Fruit fly (Drosophila melanogaster) whole organism, prepupa: ENCODE results near the gene TfIIEbeta.
A peak's percentile ranks its signal among the peaks of the same experiment; 100 is the strongest.

Experiments used
- Blimp-1 ChIP-seq: fragments of 200-800 bp; sonication (Bioruptor generic); optimal IDR thresholded peaks from 3 replicates; lab custom pipeline; 2017; ENCODE audit warnings: missing biosample characterization, missing genetic modification characterization, mild to moderate bottlenecking, moderate library complexity, missing genetic modification reagents
- CG31627 ChIP-seq: fragments of 200-800 bp; sonication (Bioruptor generic); optimal IDR thresholded peaks from 3 replicates; lab custom pipeline; 2016; ENCODE audit warnings: missing biosample characterization, missing genetic modification characterization
- CG4318 ChIP-seq: fragments of 200-800 bp; sonication (Bioruptor generic); optimal IDR thresholded peaks from 3 replicates; lab custom pipeline; 2017; ENCODE audit warnings: missing biosample characterization, mild to moderate bottlenecking, missing genetic modification characterization
- CG6854 ChIP-seq: fragments of 200-800 bp; sonication (Bioruptor generic); optimal IDR thresholded peaks from 2 replicates; lab custom pipeline; 2017; ENCODE audit warnings: missing biosample characterization, mild to moderate bottlenecking, missing genetic modification characterization
- CG7368 ChIP-seq: fragments of 200-800 bp; sonication (Bioruptor generic); optimal IDR thresholded peaks from 3 replicates; lab custom pipeline; 2016; ENCODE audit warnings: missing biosample characterization, missing genetic modification characterization
- CG8119 ChIP-seq: fragments of 200-800 bp; sonication (Bioruptor generic); IDR thresholded peaks from 3 replicates; pipeline ENCODE4 v1.3.6; 2022; ENCODE audit warnings: missing biosample characterization, missing genetic modification characterization
- CG9139 ChIP-seq: fragments of 200-800 bp; sonication (Bioruptor generic); optimal IDR thresholded peaks from 3 replicates; lab custom pipeline; 2017; ENCODE audit warnings: missing biosample characterization, mild to moderate bottlenecking, missing genetic modification characterization
- Eip93F ChIP-seq: fragments of 200-800 bp; sonication (Bioruptor generic); optimal IDR thresholded peaks from 2 replicates; lab custom pipeline; 2016; ENCODE audit warnings: missing biosample characterization, mild to moderate bottlenecking, missing genetic modification characterization
- Gug ChIP-seq: fragments of 200-800 bp; sonication (Bioruptor generic); IDR thresholded peaks from 2 replicates; pipeline ENCODE4 v1.3.6; 2022; ENCODE audit warnings: missing biosample characterization, missing genetic modification characterization
- Lpt ChIP-seq: fragments of 200-800 bp; sonication (Bioruptor generic); optimal IDR thresholded peaks from 3 replicates; lab custom pipeline; 2016; ENCODE audit warnings: missing biosample characterization, missing genetic modification characterization
- Smox ChIP-seq: fragments of 200-800 bp; sonication (Bioruptor generic); optimal IDR thresholded peaks from 3 replicates; lab custom pipeline; 2016; ENCODE audit warnings: missing biosample characterization, missing genetic modification characterization
- cyc ChIP-seq: fragments of 200-800 bp; sonication (Bioruptor generic); optimal IDR thresholded peaks from 3 replicates; lab custom pipeline; 2016; ENCODE audit warnings: missing biosample characterization, missing genetic modification characterization
- topi ChIP-seq: fragments of 200-800 bp; sonication (Bioruptor generic); optimal IDR thresholded peaks from 3 replicates; lab custom pipeline; 2016; ENCODE audit warnings: missing biosample characterization, missing genetic modification characterization

DNA sequence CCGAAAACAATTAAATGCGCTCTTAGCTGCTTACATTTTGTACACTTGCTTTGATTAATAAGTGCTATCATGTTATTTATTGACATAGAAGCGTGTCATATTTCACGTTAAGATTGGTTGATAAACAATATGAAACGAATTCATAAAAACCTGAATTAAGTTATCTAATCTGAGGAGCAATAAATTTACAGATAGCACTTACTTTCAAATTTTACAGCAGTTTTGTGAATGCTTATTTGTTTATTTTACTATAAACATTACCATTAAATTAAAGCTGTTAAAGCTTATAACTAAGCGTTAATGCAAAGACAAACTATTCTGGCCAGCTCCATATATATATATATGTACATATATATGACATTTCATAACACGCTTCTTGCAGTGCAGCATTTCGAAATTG is 15.2 kb downstream of the TfIIEbeta start:
- TF ChIP-seq CG4318 (GFP tag; lab: Kevin White, UChicago) (peak; percentile 51), Blimp-1 (no peak), Eip93F (GFP tag; lab: Kevin White, UChicago) (no peak), CG8119 (GFP tag; lab: Robert Waterston, UW) (peak; percentile 44; the same call in 2 of the 3 replicates), Smox (GFP tag; lab: Kevin White, UChicago) (no peak), Gug (GFP tag; lab: Robert Waterston, UW) (no peak), CG7368 (GFP tag; lab: Kevin White, UChicago) (no peak), cyc (GFP tag; lab: Kevin White, UChicago) (no peak), Lpt (GFP tag; lab: Kevin White, UChicago) (no peak), topi (GFP tag; lab: Kevin White, UChicago) (no peak), CG6854 (no peak), CG9139 (GFP tag; lab: Kevin White, UChicago) (no peak), CG31627 (GFP tag; lab: Kevin White, UChicago) (no peak)
